Fruit fly (Drosophila melanogaster) whole organism: ENCODE data around the gene CG34427.

Source experiments
- CG8478 ChIP-seq: fragments of >200 bp; optimal IDR thresholded peaks from 2 replicates; lab custom pipeline; 2018; ENCODE audit warnings: inconsistent platforms
- pan ChIP-seq: fragments of >200 bp; optimal IDR thresholded peaks from 2 replicates; lab custom pipeline; 2017
- psq ChIP-seq: fragments of >200 bp; optimal IDR thresholded peaks from 2 replicates; lab custom pipeline; 2017
- usp ChIP-seq: fragments of >200 bp; optimal IDR thresholded peaks from 2 replicates; lab custom pipeline; 2017; ENCODE audit warnings: missing biosample characterization, missing genetic modification characterization, mixed read lengths

DNA sequence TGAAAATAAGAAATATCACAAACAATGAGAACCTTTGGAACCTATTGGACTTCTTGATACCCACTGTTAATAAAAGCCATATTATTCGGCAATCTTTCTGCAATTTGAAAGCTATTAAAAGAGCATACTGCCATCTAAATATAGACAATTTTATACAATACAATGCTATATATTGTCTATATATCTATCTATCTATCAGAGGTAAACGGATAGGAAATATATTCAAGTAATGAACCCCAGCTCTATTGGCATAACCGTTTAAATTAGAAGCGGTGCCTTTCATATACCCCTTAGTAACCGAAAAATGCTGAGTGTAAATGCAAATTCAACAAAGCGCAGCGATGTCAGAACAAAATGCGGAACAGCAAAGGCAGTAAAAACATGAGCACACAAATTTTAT is 40.8 kb upstream of the CG34427 start:
- TF ChIP-seq CG8478 (lab: Kevin White, UChicago), result no peak
- TF ChIP-seq usp (GFP tag; lab: Kevin White, UChicago), result no peak
- no peak for TF ChIP-seq psq (lab: Kevin White, UChicago)
- TF ChIP-seq pan (lab: Kevin White, UChicago), result peak; percentile 94
